Fruit fly (Drosophila melanogaster): ENCODE measurements around the gene CG4546.

The CG4546 gene

dm6 chr3R:15816276-15816675, 30.1 kb upstream of the CG4546 start (continued):
- TF ChIP-seq Gug (GFP tag; IDR thresholded peaks at IDR 0.05) (peak; percentile 49), Eip78C (GFP tag) (peak; percentile 55), lz (GFP tag; optimal IDR thresholded peaks at IDR 0.05) (peak; percentile 27), dsx (GFP tag; optimal IDR thresholded peaks at IDR 0.05; ENCODE audit: poor library complexity, severe bottlenecking) (no peak), pdm3 (GFP tag; optimal IDR thresholded peaks at IDR 0.05) (peak; percentile 34), CG3919 (GFP tag; optimal IDR thresholded peaks at IDR 0.05) (no peak), CG10631 (GFP tag; optimal IDR thresholded peaks at IDR 0.05) (peak; percentile 47), Lpt (GFP tag; optimal IDR thresholded peaks at IDR 0.05) (no peak), esn (GFP tag; optimal IDR thresholded peaks at IDR 0.05) (peak; percentile 52), Hr39 (GFP tag; optimal IDR thresholded peaks at IDR 0.05) (peak; percentile 50), vri (GFP tag; optimal IDR thresholded peaks at IDR 0.05) (no peak), achi (GFP tag; optimal IDR thresholded peaks at IDR 0.05) (peak; percentile 43), Ets21C (GFP tag; optimal IDR thresholded peaks at IDR 0.05) (peak; percentile 4), fd85E (GFP tag; optimal IDR thresholded peaks at IDR 0.05) (no peak), Eip75B (GFP tag; optimal IDR thresholded peaks at IDR 0.05) (peak; percentile 39), Hr4 (GFP tag; optimal IDR thresholded peaks at IDR 0.05) (peak; percentile 57), salr (GFP tag; optimal IDR thresholded peaks at IDR 0.05) (no peak), CG6792 (GFP tag; optimal IDR thresholded peaks at IDR 0.05) (peak; percentile 29), CG16779 (tag; optimal IDR thresholded peaks at IDR 0.05) (no peak), net (GFP tag; optimal IDR thresholded peaks at IDR 0.05) (peak; percentile 26), fd59A (GFP tag; optimal IDR thresholded peaks at IDR 0.05) (no peak)

- TF ChIP-seq Eip78C (GFP tag) (peak; percentile 32), CG6808 (GFP tag; optimal IDR thresholded peaks at IDR 0.05) (peak; percentile 37), pdm3 (GFP tag; optimal IDR thresholded peaks at IDR 0.05) (no peak), CG6163 (GFP tag; IDR thresholded peaks at IDR 0.05) (no peak), CG16779 (tag; optimal IDR thresholded peaks at IDR 0.05) (no peak), Sox15 (GFP tag; optimal IDR thresholded peaks at IDR 0.05) (no peak), CG7368 (GFP tag; optimal IDR thresholded peaks at IDR 0.05) (no peak), ss (GFP tag; optimal IDR thresholded peaks at IDR 0.05) (peak in 1 of 2 experiments; percentile 18), CG34406 (GFP tag; optimal IDR thresholded peaks at IDR 0.05) (no peak), cyc (GFP tag; optimal IDR thresholded peaks at IDR 0.05) (no peak)
Observed at dm6 chr3R:15825521-15825920, 20.8 kb upstream of the CG4546 start, which contains the start of gene CG4576. TSS of gene CG4576 (plus strand) at chr3R:15825747.

dm6 chr3R:15827559-15827958, 18.8 kb upstream of the CG4546 start:
- TF ChIP-seq pdm3 (GFP tag; optimal IDR thresholded peaks at IDR 0.05) (peak; percentile 77), dsx (GFP tag; optimal IDR thresholded peaks at IDR 0.05; ENCODE audit: poor library complexity, severe bottlenecking) (peak; percentile 81), CG32006 (GFP tag; optimal IDR thresholded peaks at IDR 0.05) (no peak), CG11294 (GFP tag; IDR thresholded peaks at IDR 0.05) (0 out of 2 replicates have a peak, but pooled peaks have one; percentile 22), CG1621 (tag; optimal IDR thresholded peaks at IDR 0.05) (peak; percentile 62), CG16779 (tag; optimal IDR thresholded peaks at IDR 0.05) (no peak), CG34406 (GFP tag; optimal IDR thresholded peaks at IDR 0.05) (peak; percentile 65), CG11762 (GFP tag; optimal IDR thresholded peaks at IDR 0.05; ENCODE audit: insufficient read depth) (peak; percentile 46), CG6276 (GFP tag; optimal IDR thresholded peaks at IDR 0.05) (no peak), Eip78C (GFP tag) (peak; percentile 95), vri (GFP tag; optimal IDR thresholded peaks at IDR 0.05) (peak; percentile 45), fkh (GFP tag; optimal IDR thresholded peaks at IDR 0.05) (no peak), CG3032 (tag; optimal IDR thresholded peaks at IDR 0.05) (peak; percentile 90), achi (GFP tag; optimal IDR thresholded peaks at IDR 0.05) (peak; percentile 76), fd85E (GFP tag; optimal IDR thresholded peaks at IDR 0.05) (no peak), CG15336 (GFP tag; IDR thresholded peaks at IDR 0.05) (peak; percentile 52), eg (GFP tag; IDR thresholded peaks at IDR 0.05) (no peak), Blimp-1 (GFP tag; optimal IDR thresholded peaks at IDR 0.05) (peak; percentile 24), OdsH (GFP tag; optimal IDR thresholded peaks at IDR 0.05) (peak; percentile 66), net (GFP tag; optimal IDR thresholded peaks at IDR 0.05) (no peak), CG8319 (GFP tag; optimal IDR thresholded peaks at IDR 0.05) (peak; percentile 50), CG3919 (GFP tag; optimal IDR thresholded peaks at IDR 0.05) (peak; percentile 77), Eip75B (GFP tag; optimal IDR thresholded peaks at IDR 0.05) (peak; percentile 77), CG10669 (GFP tag; optimal IDR thresholded peaks at IDR 0.05) (peak; percentile 82), CG6808 (GFP tag; optimal IDR thresholded peaks at IDR 0.05) (peak; percentile 91), dac (GFP tag; optimal IDR thresholded peaks at IDR 0.05) (no peak), CG31627 (GFP tag; optimal IDR thresholded peaks at IDR 0.05) (peak; percentile 81), CG6792 (GFP tag; optimal IDR thresholded peaks at IDR 0.05) (peak; percentile 67), Smox (GFP tag; optimal IDR thresholded peaks at IDR 0.05) (peak; percentile 77), Sox102F (GFP tag; optimal IDR thresholded peaks at IDR 0.05) (peak; percentile 77), CG11902 (GFP tag; optimal IDR thresholded peaks at IDR 0.05) (peak; percentile 51)

All from whole organism, prepupa.